Fruit fly (Drosophila melanogaster) whole organism: ENCODE results near the gene simj.

Experiments used
- CG8478 ChIP-seq: fragments of >200 bp; optimal IDR thresholded peaks from 2 replicates; lab custom pipeline; 2018; ENCODE audit warnings: inconsistent platforms
- Dll ChIP-seq: fragments of >200 bp; optimal IDR thresholded peaks from 2 replicates; lab custom pipeline; 2017
- psq ChIP-seq: fragments of >200 bp; optimal IDR thresholded peaks from 2 replicates; lab custom pipeline; 2017
- usp ChIP-seq: fragments of >200 bp; optimal IDR thresholded peaks from 2 replicates; lab custom pipeline; 2017; ENCODE audit warnings: missing biosample characterization, missing genetic modification characterization, mixed read lengths

- no peak for TF ChIP-seq CG8478 (lab: Kevin White, UChicago)
- no peak for TF ChIP-seq psq (lab: Kevin White, UChicago)
- TF ChIP-seq usp (GFP tag; lab: Kevin White, UChicago): no peak
- TF ChIP-seq Dll (lab: Kevin White, UChicago): no peak
Measured at dm6 chr3L:10702216-10702615, 37.7 kb downstream of the simj start.
